Fruit fly (Drosophila melanogaster): ENCODE results near the gene ovo.

Gene ovo

dm6 chrX:5095620-5096019, 47.5 kb downstream of the ovo start:
- TF ChIP-seq pdm3 (GFP tag; optimal IDR thresholded peaks at IDR 0.05) (no peak), Eip78C (GFP tag) (peak; percentile 55), net (GFP tag; optimal IDR thresholded peaks at IDR 0.05) (no peak), Sox14 (GFP tag; optimal IDR thresholded peaks at IDR 0.05) (no peak), Met (GFP tag; optimal IDR thresholded peaks at IDR 0.05) (no peak), Hr38 (GFP tag; optimal IDR thresholded peaks at IDR 0.05) (no peak), Hr39 (GFP tag; optimal IDR thresholded peaks at IDR 0.05) (no peak)

dm6 chrX:5113091-5113490, 65.0 kb downstream of the ovo start:
- TF ChIP-seq CG6276 (GFP tag; optimal IDR thresholded peaks at IDR 0.05) (no peak), Eip78C (GFP tag) (no peak), Sox102F (GFP tag; optimal IDR thresholded peaks at IDR 0.05) (no peak), CG32006 (GFP tag; optimal IDR thresholded peaks at IDR 0.05) (no peak), Ets21C (GFP tag; optimal IDR thresholded peaks at IDR 0.05) (no peak), CG8632 (GFP tag; optimal IDR thresholded peaks at IDR 0.05) (no peak)

Data from whole organism, prepupa.